Worm (Caenorhabditis elegans) whole organism, midembryonic: ENCODE results near the gene rpl-12.

Experiments used
- cog-1 ChIP-seq: sonication (generic microtip); optimal IDR thresholded peaks from 2 replicates; lab custom pipeline; 2016; ENCODE audit warnings: missing genetic modification characterization, missing compliant biosample characterization
- ztf-23 ChIP-seq: fragments of 200-800 bp; sonication (Bioruptor generic); IDR thresholded peaks from 2 replicates; pipeline ENCODE4 v1.3.6; 2022; ENCODE audit warnings: missing genetic modification reagents, missing genetic modification characterization, missing compliant biosample characterization
- ztf-29 ChIP-seq: fragments of 200-800 bp; sonication (Bioruptor generic); IDR thresholded peaks from 2 replicates; pipeline ENCODE4 v1.3.6; 2022; ENCODE audit warnings: missing genetic modification reagents, missing genetic modification characterization, missing compliant biosample characterization

- no peak for TF ChIP-seq ztf-29 (GFP tag; lab: Robert Waterston, UW)
- no peak for TF ChIP-seq ztf-23 (GFP tag; lab: Robert Waterston, UW)
- TF ChIP-seq cog-1 (tag; lab: Kevin White, UChicago), result no peak
These were observed 26.0 kb downstream of the rpl-12 start, which contains the start of gene cho-1 for ce11 chrIV:13214466-13214865.
